Worm (Caenorhabditis elegans) whole organism, early embryonic: ENCODE results near the gene srh-130.

ENCODE experiments used
- B0310.2 ChIP-seq: sonication (generic microtip); optimal IDR thresholded peaks from 2 replicates; lab custom pipeline; 2016; ENCODE audit warnings: mild to moderate bottlenecking, missing genetic modification characterization, missing compliant biosample characterization
- F13C5.2 ChIP-seq: sonication (generic microtip); optimal IDR thresholded peaks from 2 replicates; lab custom pipeline; 2017; ENCODE audit warnings: mild to moderate bottlenecking, missing genetic modification characterization, inconsistent platforms, missing compliant biosample characterization
- aly-1 ChIP-seq: sonication (generic microtip); optimal IDR thresholded peaks from 2 replicates; lab custom pipeline; 2016; ENCODE audit warnings: missing genetic modification characterization, missing compliant biosample characterization
- ama-1 ChIP-seq: fragments of 150-350 bp; optimal IDR thresholded peaks from 2 replicates; lab custom pipeline; 2014
- ceh-13 ChIP-seq: fragments of 200-800 bp; sonication (Bioruptor generic); optimal IDR thresholded peaks from 2 replicates; lab custom pipeline; 2018; ENCODE audit warnings: mild to moderate bottlenecking, missing genetic modification characterization, missing compliant biosample characterization
- ceh-36 ChIP-seq: sonication (generic microtip); optimal IDR thresholded peaks from 2 replicates; lab custom pipeline; 2016; ENCODE audit warnings: missing genetic modification characterization, inconsistent platforms, missing compliant biosample characterization
- ets-7 ChIP-seq: sonication (generic microtip); optimal IDR thresholded peaks from 2 replicates; lab custom pipeline; 2016; ENCODE audit warnings: missing genotype, missing genetic modification characterization, missing compliant biosample characterization
- flt-1 ChIP-seq: fragments of 200-800 bp; sonication (Bioruptor generic); IDR thresholded peaks from 2 replicates; pipeline ENCODE4 v1.3.6; 2022; ENCODE audit warnings: missing genetic modification characterization, missing compliant biosample characterization
- hmbx-1 ChIP-seq: sonication (generic microtip); optimal IDR thresholded peaks from 2 replicates; lab custom pipeline; 2016; ENCODE audit warnings: mild to moderate bottlenecking, missing genetic modification characterization, missing compliant biosample characterization
- hmg-4 ChIP-seq: fragments of 200-800 bp; sonication (Bioruptor generic); optimal IDR thresholded peaks from 2 replicates; lab custom pipeline; 2018; ENCODE audit warnings: mild to moderate bottlenecking, missing genetic modification characterization, missing compliant biosample characterization
- hnd-1 ChIP-seq: sonication (generic microtip); optimal IDR thresholded peaks from 2 replicates; lab custom pipeline; 2016; ENCODE audit warnings: missing genetic modification characterization, missing compliant biosample characterization
- pes-1 ChIP-seq: fragments of 200-800 bp; sonication (Bioruptor generic); IDR thresholded peaks from 2 replicates; pipeline ENCODE4 v1.3.6; 2022; ENCODE audit warnings: missing genetic modification reagents, missing genetic modification characterization, missing compliant biosample characterization
- scrt-1 ChIP-seq: fragments of 200-800 bp; sonication (Bioruptor generic); IDR thresholded peaks from 2 replicates; pipeline ENCODE4 v1.3.6; 2022; ENCODE audit warnings: missing genetic modification characterization, missing compliant biosample characterization
- sea-1 ChIP-seq: fragments of 200-800 bp; sonication (Bioruptor generic); conservative IDR thresholded peaks from 2 replicates; pipeline ENCODE4 v1.3.6; 2022; ENCODE audit warnings: missing genetic modification characterization, missing compliant biosample characterization
- tbx-11 ChIP-seq: fragments of 200-800 bp; sonication (Bioruptor generic); IDR thresholded peaks from 2 replicates; pipeline ENCODE4 v1.3.6; 2022; ENCODE audit warnings: missing genetic modification characterization, missing compliant biosample characterization
- tbx-37 ChIP-seq: fragments of 200-800 bp; sonication (Bioruptor generic); conservative IDR thresholded peaks from 2 replicates; pipeline ENCODE4 v1.3.6; 2022; ENCODE audit warnings: missing genetic modification reagents, missing genetic modification characterization, missing compliant biosample characterization
- tra-4 ChIP-seq: sonication (generic microtip); optimal IDR thresholded peaks from 2 replicates; lab custom pipeline; 2017; ENCODE audit warnings: missing genetic modification characterization, missing compliant biosample characterization

The srh-130 gene

ce11 chrV:5146394-5146793 lies 4.6 kb upstream of the srh-130 start, which contains the start of gene F14F9.6:
TSS of gene F14F9.6 (minus strand) at chrV:5146494.
- TF ChIP-seq pes-1 (GFP tag; lab: Robert Waterston, UW), result no peak
- TF ChIP-seq tra-4, result no peak
- TF ChIP-seq F13C5.2 (tag; lab: Kevin White, UChicago), result no peak
- no peak for TF ChIP-seq B0310.2 (tag; lab: Kevin White, UChicago)
- no peak for TF ChIP-seq ama-1 (lab: Kevin White, UChicago)
- TF ChIP-seq scrt-1, result no peak
- no peak for TF ChIP-seq tbx-11 (GFP tag; lab: Robert Waterston, UW)

DNA sequence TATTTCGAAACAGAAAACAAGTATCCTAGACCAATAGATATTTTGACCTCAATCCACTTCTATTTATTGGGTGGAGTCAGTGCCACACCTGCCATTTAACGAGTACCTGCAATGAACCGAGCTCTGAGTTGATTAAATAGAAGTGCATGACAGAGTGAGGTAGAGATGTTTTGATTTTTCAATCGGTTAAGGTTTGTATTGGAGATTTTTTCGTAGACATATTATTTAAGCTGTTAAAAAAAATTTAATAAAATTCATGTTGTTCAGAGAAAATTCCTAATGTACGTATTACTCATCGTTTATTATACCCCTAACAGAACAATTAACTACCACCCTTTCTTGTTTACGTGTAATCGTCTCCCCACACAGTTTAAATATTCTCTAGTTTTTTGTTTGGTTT lies 4.5 kb downstream of the srh-130 start, which contains the start of gene srx-38:
Gene srx-38 (minus strand): TSS at position 101 of the 400 bp plus-strand sequence.
- TF ChIP-seq aly-1 (tag; lab: Kevin White, UChicago), result no peak
- TF ChIP-seq flt-1 (GFP tag; lab: Robert Waterston, UW), result no peak
- TF ChIP-seq tra-4, result no peak
- no peak for TF ChIP-seq pes-1 (GFP tag; lab: Robert Waterston, UW)

- TF ChIP-seq scrt-1, result no peak
- no peak for TF ChIP-seq tbx-11 (GFP tag; lab: Robert Waterston, UW)
- TF ChIP-seq hmg-4 (GFP tag; lab: Kevin White, UChicago), result no peak
- TF ChIP-seq ama-1 (lab: Kevin White, UChicago), result no peak
- no peak for TF ChIP-seq hnd-1 (tag; lab: Kevin White, UChicago)
- no peak for TF ChIP-seq pes-1 (GFP tag; lab: Robert Waterston, UW)
- no peak for TF ChIP-seq aly-1 (tag; lab: Kevin White, UChicago)
- TF ChIP-seq F13C5.2 (tag; lab: Kevin White, UChicago), result no peak
- no peak for TF ChIP-seq ets-7 (tag; lab: Kevin White, UChicago)
- no peak for TF ChIP-seq ceh-13 (GFP tag; lab: Kevin White, UChicago)
- no peak for TF ChIP-seq flt-1 (GFP tag; lab: Robert Waterston, UW)
- no peak for TF ChIP-seq hmbx-1 (tag; lab: Kevin White, UChicago)
- no peak for TF ChIP-seq tra-4
- no peak for TF ChIP-seq sea-1 (GFP tag; lab: Robert Waterston, UW)
- no peak for TF ChIP-seq ceh-36 (tag; lab: Kevin White, UChicago)
- no peak for TF ChIP-seq B0310.2 (tag; lab: Kevin White, UChicago)
- TF ChIP-seq tbx-37 (GFP tag; lab: Robert Waterston, UW), result no peak
Observed at ce11 chrV:5157660-5158059, 6.7 kb downstream of the srh-130 start, which contains the start of gene srx-39. TSS of gene srx-39 (minus strand) at chrV:5157760.

DNA sequence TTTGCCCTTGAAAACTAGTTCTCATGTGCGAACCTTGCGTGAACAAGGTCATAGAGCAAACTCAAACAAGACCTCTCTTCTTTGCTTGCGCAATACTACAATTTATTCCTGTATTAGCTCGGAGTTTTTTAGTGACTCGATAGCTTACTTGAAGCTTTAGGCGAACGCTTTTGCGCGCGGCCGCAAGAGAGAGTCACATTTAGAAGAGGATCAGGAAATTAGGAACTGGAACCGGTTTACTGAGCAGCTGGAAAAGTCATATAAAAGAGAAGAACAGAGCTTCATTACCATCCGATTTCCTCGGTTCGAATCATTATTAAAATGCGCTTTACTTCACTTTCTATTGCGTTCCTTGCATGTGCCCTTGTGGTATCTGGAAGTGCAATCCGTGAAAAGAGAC lies 7.3 kb downstream of the srh-130 start, which contains the start of gene abu-15:
Gene abu-15 (plus strand): TSS at position 301 of the 400 bp plus-strand sequence.
- TF ChIP-seq tbx-11 (GFP tag; lab: Robert Waterston, UW) (no peak), hnd-1 (tag; lab: Kevin White, UChicago) (no peak), scrt-1 (no peak), hmbx-1 (tag; lab: Kevin White, UChicago) (no peak), ets-7 (tag; lab: Kevin White, UChicago) (no peak), flt-1 (GFP tag; lab: Robert Waterston, UW) (no peak), aly-1 (tag; lab: Kevin White, UChicago) (no peak), tra-4 (no peak), hmg-4 (GFP tag; lab: Kevin White, UChicago) (no peak), tbx-37 (GFP tag; lab: Robert Waterston, UW) (no peak), ceh-36 (tag; lab: Kevin White, UChicago) (no peak), B0310.2 (tag; lab: Kevin White, UChicago) (no peak), F13C5.2 (tag; lab: Kevin White, UChicago) (no peak), sea-1 (GFP tag; lab: Robert Waterston, UW) (no peak), ama-1 (lab: Kevin White, UChicago) (no peak)

DNA sequence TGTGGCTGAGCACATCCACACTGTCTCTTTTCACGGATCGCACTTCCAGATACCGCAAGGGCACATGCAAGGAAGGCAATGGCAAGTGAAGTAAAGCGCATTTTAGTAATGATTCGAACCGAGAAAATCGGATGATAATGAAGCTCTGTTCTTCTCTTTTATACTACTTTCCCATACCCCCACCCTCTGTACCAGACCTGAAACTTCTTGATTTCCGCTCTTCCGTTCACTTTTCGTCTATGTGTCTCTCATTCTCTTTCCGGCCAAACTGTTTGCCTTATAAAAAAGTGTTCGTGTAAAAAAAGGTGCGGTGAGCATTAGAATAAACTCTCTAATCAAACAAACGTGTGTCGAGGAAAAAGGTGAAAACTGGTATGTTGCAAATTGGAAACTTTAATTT lies 10.8 kb downstream of the srh-130 start, which contains the start of gene abu-6:
Gene abu-6 (minus strand): TSS at position 101 of the 400 bp plus-strand sequence.
- TF ChIP-seq scrt-1 (no peak), pes-1 (GFP tag; lab: Robert Waterston, UW) (no peak), tra-4 (no peak), tbx-37 (GFP tag; lab: Robert Waterston, UW) (no peak), ceh-36 (tag; lab: Kevin White, UChicago) (no peak), ama-1 (lab: Kevin White, UChicago) (no peak), hmg-4 (GFP tag; lab: Kevin White, UChicago) (no peak), aly-1 (tag; lab: Kevin White, UChicago) (no peak), flt-1 (GFP tag; lab: Robert Waterston, UW) (no peak), sea-1 (GFP tag; lab: Robert Waterston, UW) (no peak), B0310.2 (tag; lab: Kevin White, UChicago) (no peak)

DNA sequence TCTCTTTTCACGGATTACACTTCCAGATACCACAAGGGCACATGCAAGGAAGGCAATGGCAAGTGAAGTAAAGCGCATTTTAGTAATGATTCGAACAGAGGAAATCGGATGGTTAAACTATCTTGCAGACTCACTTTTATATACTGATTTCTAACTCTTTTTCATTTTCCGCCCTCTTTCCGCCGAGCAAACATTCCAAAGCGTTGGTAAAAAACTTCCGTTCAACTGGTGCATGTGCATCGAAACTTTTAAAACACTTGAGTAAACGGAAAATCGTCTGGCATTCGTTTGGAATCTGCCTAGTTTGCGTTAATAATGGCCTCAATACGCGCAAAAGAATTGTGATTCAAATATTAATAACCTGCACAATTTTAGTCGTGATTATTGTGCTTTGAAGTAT lies 13.7 kb downstream of the srh-130 start, which contains the start of gene abu-7:
Gene abu-7 (minus strand): TSS at position 101 of the 400 bp plus-strand sequence.
- TF ChIP-seq F13C5.2 (tag; lab: Kevin White, UChicago) (no peak), ets-7 (tag; lab: Kevin White, UChicago) (no peak), hmbx-1 (tag; lab: Kevin White, UChicago) (no peak), ama-1 (lab: Kevin White, UChicago) (no peak), aly-1 (tag; lab: Kevin White, UChicago) (no peak), tbx-37 (GFP tag; lab: Robert Waterston, UW) (no peak), B0310.2 (tag; lab: Kevin White, UChicago) (no peak), ceh-36 (tag; lab: Kevin White, UChicago) (no peak), flt-1 (GFP tag; lab: Robert Waterston, UW) (no peak), hnd-1 (tag; lab: Kevin White, UChicago) (no peak), tra-4 (no peak)

ce11 chrV:5165426-5165825 lies 14.4 kb downstream of the srh-130 start, which contains the start of gene srw-140:
TSS of gene srw-140 (plus strand) at chrV:5165726.
- no peak for TF ChIP-seq F13C5.2 (tag; lab: Kevin White, UChicago)
- TF ChIP-seq tbx-11 (GFP tag; lab: Robert Waterston, UW), result no peak
- no peak for TF ChIP-seq sea-1 (GFP tag; lab: Robert Waterston, UW)
- no peak for TF ChIP-seq B0310.2 (tag; lab: Kevin White, UChicago)
- no peak for TF ChIP-seq ceh-13 (GFP tag; lab: Kevin White, UChicago)
- TF ChIP-seq pes-1 (GFP tag; lab: Robert Waterston, UW), result no peak
- TF ChIP-seq hnd-1 (tag; lab: Kevin White, UChicago), result no peak
- no peak for TF ChIP-seq hmbx-1 (tag; lab: Kevin White, UChicago)
- no peak for TF ChIP-seq ama-1 (lab: Kevin White, UChicago)
